Worm (Caenorhabditis elegans): ENCODE data around the gene clec-49.

DNA sequence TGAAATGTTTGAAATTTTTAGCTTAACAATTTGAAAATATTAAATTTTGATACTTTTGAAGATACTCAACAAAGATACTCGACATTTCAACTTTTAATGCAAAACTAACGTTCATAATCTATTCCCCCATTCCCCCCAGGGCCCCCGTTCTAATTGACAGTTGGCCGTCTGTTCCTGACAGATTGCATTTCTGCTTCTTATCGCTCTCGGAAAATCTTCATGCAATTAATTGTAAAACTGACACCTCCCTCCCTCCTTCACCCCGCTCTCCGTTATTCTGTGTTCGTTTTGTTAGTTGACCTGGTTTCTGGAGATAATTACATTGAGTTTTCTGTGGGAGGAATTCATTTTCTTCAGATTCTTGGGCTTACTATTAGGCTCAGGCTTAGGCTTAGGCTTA lies 33.1 kb downstream of the clec-49 start:
- TF ChIP-seq cog-1 (tag; optimal IDR thresholded peaks at IDR 0.05) (no peak), flt-1 (GFP tag; IDR thresholded peaks at IDR 0.05) (no peak), ref-1 (GFP tag; conservative IDR thresholded peaks at IDR 0.05) (no peak)
